Fruit fly (Drosophila melanogaster): ENCODE results near the gene CG15317.

Gene CG15317

dm6 chrX:9578696-9579509 lies 22.6 kb upstream of the CG15317 start (continued):
- TF ChIP-seq CG17802 (tag; optimal IDR thresholded peaks at IDR 0.05) (peak; percentile 92), CG31388 (GFP tag; optimal IDR thresholded peaks at IDR 0.05) (peak; percentile 94), bowl (GFP tag; IDR thresholded peaks at IDR 0.05) (peak; percentile 94), eve (GFP tag; optimal IDR thresholded peaks at IDR 0.05) (peak; percentile 77 to 94), Xbp1 (GFP tag; optimal IDR thresholded peaks at IDR 0.05) (peak; percentile 99), tup (GFP tag; optimal IDR thresholded peaks at IDR 0.05) (peak; percentile 96), inv (GFP tag; IDR thresholded peaks at IDR 0.05; ENCODE audit: partially characterized antibody) (no peak), E2f1 (GFP tag; IDR thresholded peaks at IDR 0.05) (peak; percentile 98), Hr3 (GFP tag; optimal IDR thresholded peaks at IDR 0.05) (peak; percentile 99), Chrac-16 (GFP tag; optimal IDR thresholded peaks at IDR 0.05) (peak; percentile 99), Drgx (GFP tag; IDR thresholded peaks at IDR 0.05) (peak; percentile 98), HLH54F (GFP tag; optimal IDR thresholded peaks at IDR 0.05) (peak; percentile 98), Hmx (GFP tag; optimal IDR thresholded peaks at IDR 0.05) (peak; percentile 94), MTF-1 (GFP tag; optimal IDR thresholded peaks at IDR 0.05; ENCODE audit: borderline replicate concordance) (peak; percentile 95), gsb (GFP tag; IDR thresholded peaks at IDR 0.05) (peak; percentile 96), CG3407 (GFP tag; optimal IDR thresholded peaks at IDR 0.05) (peak; percentile 97), bcd (GFP tag; optimal IDR thresholded peaks at IDR 0.05) (peak; percentile 98), pros (GFP tag; optimal IDR thresholded peaks at IDR 0.05) (peak; percentile 89), CG18262 (tag; optimal IDR thresholded peaks at IDR 0.05) (peak; percentile 99), ind (GFP tag; optimal IDR thresholded peaks at IDR 0.05) (peak; percentile 99), ham (GFP tag; IDR thresholded peaks at IDR 0.05) (peak; percentile 94), wdn (GFP tag; IDR thresholded peaks at IDR 0.05) (peak; percentile 98), CG9215 (GFP tag; IDR thresholded peaks at IDR 0.05) (peak; percentile 97), CG10366 (GFP tag; IDR thresholded peaks at IDR 0.05) (peak; percentile 99), CG11696 (GFP tag; IDR thresholded peaks at IDR 0.05) (peak; percentile 92), so (GFP tag; IDR thresholded peaks at IDR 0.05) (peak; percentile 98), CG12391 (tag; optimal IDR thresholded peaks at IDR 0.05) (peak; percentile 98), lilli (GFP tag; optimal IDR thresholded peaks at IDR 0.05) (peak; percentile 99), Hsf (GFP tag; optimal IDR thresholded peaks at IDR 0.05) (peak; percentile 99), CG18476 (GFP tag; optimal IDR thresholded peaks at IDR 0.05) (peak; percentile 95), CG8944 (GFP tag; optimal IDR thresholded peaks at IDR 0.05) (peak; percentile 98), gce (GFP tag; IDR thresholded peaks at IDR 0.05) (peak; percentile 97), trh (GFP tag; optimal IDR thresholded peaks at IDR 0.05) (peak; percentile 97), kni (GFP tag; optimal IDR thresholded peaks at IDR 0.05) (peak; percentile 96), CG7357 (GFP tag; IDR thresholded peaks at IDR 0.05) (peak; percentile 94), Hr51 (GFP tag; optimal IDR thresholded peaks at IDR 0.05) (peak; percentile 95 to 98), Pdp1 (GFP tag; optimal IDR thresholded peaks at IDR 0.05) (peak; percentile 97 to 99), dmrt99B (tag; optimal IDR thresholded peaks at IDR 0.05) (peak; percentile 98), CG13296 (GFP tag; optimal IDR thresholded peaks at IDR 0.05) (peak; percentile 87), NC2α (GFP tag; optimal IDR thresholded peaks at IDR 0.05) (peak; percentile 98), pfk (GFP tag; optimal IDR thresholded peaks at IDR 0.05) (no peak), fd3F (GFP tag; optimal IDR thresholded peaks at IDR 0.05) (peak; percentile 95), MBD-R2 (GFP tag; IDR thresholded peaks at IDR 0.05) (peak; percentile 96), slou (GFP tag; optimal IDR thresholded peaks at IDR 0.05) (peak; percentile 93), CG8290 (GFP tag; optimal IDR thresholded peaks at IDR 0.05) (peak; percentile 93), CG8290 (tag; optimal IDR thresholded peaks at IDR 0.05) (peak; percentile 41 to 99), row (GFP tag; IDR thresholded peaks at IDR 0.05) (peak; percentile 98), CG18619 (GFP tag; optimal IDR thresholded peaks at IDR 0.05) (peak; percentile 98), Spps (tag; optimal IDR thresholded peaks at IDR 0.05) (peak; percentile 96)

All from whole organism, embryonic.